Worm (Caenorhabditis elegans) whole organism, late embryonic: Measurements from ENCODE around the gene srz-94.

Source experiments
- C38D4.7 ChIP-seq: fragments of 200-800 bp; sonication (Bioruptor generic); optimal IDR thresholded peaks from 2 replicates; lab custom pipeline; 2018; ENCODE audit warnings: mild to moderate bottlenecking, missing genetic modification characterization, moderate library complexity, missing compliant biosample characterization
- F13H6.1 ChIP-seq: sonication (generic microtip); optimal IDR thresholded peaks from 2 replicates; lab custom pipeline; 2016; ENCODE audit warnings: missing genetic modification characterization, missing compliant biosample characterization
- K02D7.2 ChIP-seq: sonication (generic microtip); optimal IDR thresholded peaks from 2 replicates; lab custom pipeline; 2017; ENCODE audit warnings: mild to moderate bottlenecking, missing genetic modification characterization, missing compliant biosample characterization
- T23F11.4 ChIP-seq: fragments of 200-800 bp; sonication (Bioruptor generic); optimal IDR thresholded peaks from 2 replicates; lab custom pipeline; 2018; ENCODE audit warnings: mild to moderate bottlenecking, missing genetic modification characterization, missing compliant biosample characterization
- ahr-1 ChIP-seq: sonication (generic microtip); optimal IDR thresholded peaks from 2 replicates; lab custom pipeline; 2016; ENCODE audit warnings: missing genetic modification characterization, missing compliant biosample characterization
- ceh-14 ChIP-seq: sonication (generic microtip); optimal IDR thresholded peaks from 2 replicates; lab custom pipeline; 2016; ENCODE audit warnings: missing genotype, missing genetic modification characterization, missing compliant biosample characterization
- ceh-18 ChIP-seq: sonication (generic microtip); optimal IDR thresholded peaks from 2 replicates; lab custom pipeline; 2016; ENCODE audit warnings: missing genetic modification characterization, missing compliant biosample characterization
- ceh-2 ChIP-seq: sonication (generic microtip); optimal IDR thresholded peaks from 2 replicates; lab custom pipeline; 2016; ENCODE audit warnings: missing genotype, missing genetic modification characterization, missing compliant biosample characterization
- ceh-22 ChIP-seq: sonication (generic microtip); optimal IDR thresholded peaks from 2 replicates; lab custom pipeline; 2017; ENCODE audit warnings: missing biosample characterization, missing genetic modification characterization
- ceh-34 ChIP-seq: sonication (generic microtip); optimal IDR thresholded peaks from 2 replicates; lab custom pipeline; 2016; ENCODE audit warnings: mild to moderate bottlenecking, missing genetic modification characterization, missing compliant biosample characterization
- ceh-45 ChIP-seq: fragments of 200-800 bp; sonication (Bioruptor generic); IDR thresholded peaks from 2 replicates; pipeline ENCODE4 v1.3.6; 2022; ENCODE audit warnings: missing genetic modification reagents, missing genetic modification characterization, missing compliant biosample characterization
- ceh-6 ChIP-seq: fragments of 200-800 bp; sonication (Bioruptor generic); optimal IDR thresholded peaks from 2 replicates; lab custom pipeline; 2018; ENCODE audit warnings: mild to moderate bottlenecking, missing genetic modification characterization, missing compliant biosample characterization
- ceh-9 ChIP-seq: sonication (generic microtip); optimal IDR thresholded peaks from 2 replicates; lab custom pipeline; 2016; ENCODE audit warnings: mild to moderate bottlenecking, missing genetic modification characterization, inconsistent platforms, missing compliant biosample characterization
- dmd-4 ChIP-seq: sonication (generic microtip); optimal IDR thresholded peaks from 2 replicates; lab custom pipeline; 2016; ENCODE audit warnings: borderline replicate concordance, missing genetic modification characterization, missing compliant biosample characterization
- dve-1 ChIP-seq: sonication (generic microtip); optimal IDR thresholded peaks from 2 replicates; lab custom pipeline; 2017; ENCODE audit warnings: antibody characterized with exemption, mild to moderate bottlenecking, missing genetic modification characterization, missing compliant biosample characterization
- elt-2 ChIP-seq: sonication (generic microtip); optimal IDR thresholded peaks from 2 replicates; lab custom pipeline; 2016; ENCODE audit warnings: missing genetic modification reagents, missing genetic modification characterization, missing compliant biosample characterization
- elt-4 ChIP-seq: sonication (generic microtip); optimal IDR thresholded peaks from 2 replicates; lab custom pipeline; 2016; ENCODE audit warnings: missing genetic modification characterization, missing compliant biosample characterization
- fax-1 ChIP-seq: sonication (generic microtip); optimal IDR thresholded peaks from 2 replicates; lab custom pipeline; 2016; ENCODE audit warnings: missing genotype, missing genetic modification characterization, missing compliant biosample characterization
- hlh-13 ChIP-seq: fragments of 200-800 bp; sonication (Bioruptor generic); optimal IDR thresholded peaks from 2 replicates; lab custom pipeline; 2018; ENCODE audit warnings: mild to moderate bottlenecking, missing genetic modification characterization, missing compliant biosample characterization
- hlh-15 ChIP-seq: sonication (generic microtip); optimal IDR thresholded peaks from 2 replicates; lab custom pipeline; 2016; ENCODE audit warnings: missing genetic modification characterization, missing compliant biosample characterization
- lim-6 ChIP-seq: sonication (generic microtip); optimal IDR thresholded peaks from 2 replicates; lab custom pipeline; 2016; ENCODE audit warnings: missing genetic modification characterization, missing compliant biosample characterization
- madf-2 ChIP-seq: sonication (generic microtip); optimal IDR thresholded peaks from 2 replicates; lab custom pipeline; 2017; ENCODE audit warnings: missing genetic modification characterization, missing compliant biosample characterization
- mec-3 ChIP-seq: sonication (generic microtip); optimal IDR thresholded peaks from 2 replicates; lab custom pipeline; 2016; ENCODE audit warnings: borderline replicate concordance, missing genetic modification characterization, missing compliant biosample characterization
- nfya-1 ChIP-seq: sonication (generic microtip); optimal IDR thresholded peaks from 2 replicates; lab custom pipeline; 2017; ENCODE audit warnings: missing genetic modification characterization, mild to moderate bottlenecking, missing compliant biosample characterization, antibody characterized with exemption, moderate library complexity
- nhr-11 ChIP-seq: fragments of 150-350 bp; optimal IDR thresholded peaks from 2 replicates; lab custom pipeline; 2014; ENCODE audit warnings: missing biosample characterization, missing genetic modification characterization
- nhr-232 ChIP-seq: sonication (generic microtip); optimal IDR thresholded peaks from 2 replicates; lab custom pipeline; 2016; ENCODE audit warnings: missing genetic modification characterization, missing compliant biosample characterization
- npax-4 ChIP-seq: sonication (generic microtip); optimal IDR thresholded peaks from 2 replicates; lab custom pipeline; 2016; ENCODE audit warnings: missing genetic modification characterization, missing compliant biosample characterization
- pax-1 ChIP-seq: fragments of 150-350 bp; optimal IDR thresholded peaks from 2 replicates; lab custom pipeline; 2014; ENCODE audit warnings: missing biosample characterization, missing genetic modification characterization
- pha-2 ChIP-seq: sonication (generic microtip); optimal IDR thresholded peaks from 2 replicates; lab custom pipeline; 2017; ENCODE audit warnings: mild to moderate bottlenecking, missing genetic modification characterization, missing compliant biosample characterization
- pha-4 ChIP-seq: fragments of 150-350 bp; optimal IDR thresholded peaks from 2 replicates; lab custom pipeline; 2018; ENCODE audit warnings: missing biosample characterization, missing genetic modification reagents, missing genetic modification characterization
- pqm-1 ChIP-seq: sonication (generic microtip); optimal IDR thresholded peaks from 2 replicates; lab custom pipeline; 2016; ENCODE audit warnings: missing genetic modification characterization, missing compliant biosample characterization
- sdc-2 ChIP-seq: sonication (generic microtip); optimal IDR thresholded peaks from 2 replicates; lab custom pipeline; 2016; ENCODE audit warnings: missing genotype, missing genetic modification characterization, missing compliant biosample characterization
- sox-2 ChIP-seq: fragments of 200-800 bp; sonication (Bioruptor generic); IDR thresholded peaks from 2 replicates; pipeline ENCODE4 v1.3.6; 2022; ENCODE audit warnings: missing genetic modification reagents, missing genetic modification characterization, missing compliant biosample characterization
- syd-9 ChIP-seq: sonication (generic microtip); optimal IDR thresholded peaks from 2 replicates; lab custom pipeline; 2016; ENCODE audit warnings: mild to moderate bottlenecking, missing genetic modification characterization, moderate library complexity, missing compliant biosample characterization
- tbx-2 ChIP-seq: sonication (generic microtip); optimal IDR thresholded peaks from 2 replicates; lab custom pipeline; 2016; ENCODE audit warnings: missing genetic modification characterization, missing compliant biosample characterization
- tbx-7 ChIP-seq: sonication (generic microtip); optimal IDR thresholded peaks from 2 replicates; lab custom pipeline; 2016; ENCODE audit warnings: missing genotype, missing genetic modification characterization, missing compliant biosample characterization
- ttx-3 ChIP-seq: sonication (generic microtip); optimal IDR thresholded peaks from 2 replicates; lab custom pipeline; 2016; ENCODE audit warnings: missing genetic modification reagents, missing genetic modification characterization, missing compliant biosample characterization
- unc-3 ChIP-seq, 2 experiments: fragments of 200-800 bp in 1 of 2; sonication (Bioruptor generic) in 1 of 2; sonication (generic microtip) in 1 of 2; conservative IDR thresholded peaks in 1 of 2; optimal IDR thresholded peaks in 1 of 2; 2 replicates each; pipeline versions ENCODE4 v1.3.6 to Lab custom; 2016 to 2022; ENCODE audit warnings: missing compliant biosample characterization in 2 of 2, missing genetic modification characterization in 2 of 2, missing genetic modification reagents in 1 of 2
- unc-55 ChIP-seq: sonication (generic microtip); optimal IDR thresholded peaks from 2 replicates; lab custom pipeline; 2017; ENCODE audit warnings: missing biosample characterization, missing genetic modification reagents, missing genetic modification characterization
- unc-86 ChIP-seq: sonication (generic microtip); optimal IDR thresholded peaks from 2 replicates; lab custom pipeline; 2016; ENCODE audit warnings: missing genetic modification characterization, missing compliant biosample characterization

The srz-94 gene

ce11 chrV:17064676-17065075 lies 28.9 kb upstream of the srz-94 start, which contains the start of gene srh-255:
srh-255 (plus strand) TSS chrV:17064976.
- no peak for TF ChIP-seq ceh-6 (GFP tag; lab: Kevin White, UChicago)

ce11 chrV:17061585-17061984 lies 25.8 kb upstream of the srz-94 start, which contains the start of gene F28B1.9:
F28B1.9 (plus strand) TSS chrV:17061885.
- TF ChIP-seq madf-2 (tag; lab: Kevin White, UChicago) (no peak), pha-4 (tag; lab: Kevin White, UChicago) (no peak), hlh-15 (tag; lab: Kevin White, UChicago) (no peak), unc-86 (tag; lab: Kevin White, UChicago) (no peak), elt-2 (tag; lab: Kevin White, UChicago) (no peak), T23F11.4 (no peak), ceh-34 (no peak), ceh-2 (tag; lab: Kevin White, UChicago) (no peak), K02D7.2 (tag; lab: Kevin White, UChicago) (no peak), nhr-11 (tag; lab: Kevin White, UChicago) (no peak), tbx-2 (tag; lab: Kevin White, UChicago) (no peak), pha-2 (tag; lab: Kevin White, UChicago) (no peak), sdc-2 (tag; lab: Kevin White, UChicago) (no peak), unc-3 (GFP tag; conservative IDR thresholded peaks at IDR 0.05; lab: Robert Waterston, UW) (no peak), unc-3 (tag; optimal IDR thresholded peaks at IDR 0.05; lab: Kevin White, UChicago) (no peak)
- TF ChIP-seq, all 69 proteins: peak for 0

ce11 chrV:17059987-17060386 lies 24.2 kb upstream of the srz-94 start, which contains the start of gene sri-66:
sri-66 (plus strand) TSS chrV:17060287.
- TF ChIP-seq sox-2 (no peak), syd-9 (no peak), pqm-1 (tag; lab: Kevin White, UChicago) (no peak), ceh-18 (no peak), pax-1 (no peak), dmd-4 (tag; lab: Kevin White, UChicago) (no peak), mec-3 (tag; lab: Kevin White, UChicago) (no peak), ceh-34 (no peak), tbx-7 (no peak), sdc-2 (tag; lab: Kevin White, UChicago) (no peak), F13H6.1 (tag; lab: Kevin White, UChicago) (no peak), tbx-2 (tag; lab: Kevin White, UChicago) (no peak), T23F11.4 (no peak), pha-2 (tag; lab: Kevin White, UChicago) (no peak), ttx-3 (tag; lab: Kevin White, UChicago) (no peak), ceh-14 (tag; lab: Kevin White, UChicago) (no peak), nhr-232 (tag; lab: Kevin White, UChicago) (no peak), ceh-22 (tag; lab: Kevin White, UChicago) (no peak), dve-1 (tag; lab: Kevin White, UChicago) (no peak)

- TF ChIP-seq unc-55 (no peak), sdc-2 (tag; lab: Kevin White, UChicago) (no peak), dmd-4 (tag; lab: Kevin White, UChicago) (no peak), elt-4 (tag; lab: Kevin White, UChicago) (no peak), ceh-9 (no peak), ceh-45 (GFP tag; lab: Robert Waterston, UW) (no peak), nhr-11 (tag; lab: Kevin White, UChicago) (no peak)
These were observed 8.8 kb upstream of the srz-94 start, which contains the start of gene F28B1.2 for ce11 chrV:17044500-17044899. F28B1.2 (plus strand) TSS chrV:17044800.

- TF ChIP-seq ahr-1 (tag; lab: Kevin White, UChicago), result no peak
- no peak for TF ChIP-seq C38D4.7 (GFP tag; lab: Kevin White, UChicago)
- TF ChIP-seq elt-2 (tag; lab: Kevin White, UChicago), result no peak
- TF ChIP-seq hlh-13, result no peak
- TF ChIP-seq nfya-1, result no peak
- TF ChIP-seq T23F11.4, result no peak
- no peak for TF ChIP-seq lim-6 (tag; lab: Kevin White, UChicago)
- TF ChIP-seq F13H6.1 (tag; lab: Kevin White, UChicago), result no peak
- no peak for TF ChIP-seq madf-2 (tag; lab: Kevin White, UChicago)
- no peak for TF ChIP-seq fax-1 (tag; lab: Kevin White, UChicago)
- no peak for TF ChIP-seq npax-4 (tag; lab: Kevin White, UChicago)
These were observed 6.5 kb upstream of the srz-94 start, which contains the start of gene hpo-33 for ce11 chrV:17042263-17042662. hpo-33 (plus strand) TSS chrV:17042563.
